Worm (Caenorhabditis elegans) whole organism, L3 larva: Measurements from ENCODE around the gene sto-5.

Source experiments
- R02D3.7 ChIP-seq: fragments of 150-350 bp; optimal IDR thresholded peaks from 2 replicates; lab custom pipeline; 2014; ENCODE audit warnings: missing biosample characterization, missing genetic modification characterization
- ama-1 ChIP-seq: fragments of 150-350 bp; optimal IDR thresholded peaks from 2 replicates; lab custom pipeline; 2018
- ceh-16 ChIP-seq: sonication (generic microtip); optimal IDR thresholded peaks from 2 replicates; lab custom pipeline; 2017; ENCODE audit warnings: missing biosample characterization, missing genetic modification characterization
- ceh-28 ChIP-seq: fragments of 150-350 bp; optimal IDR thresholded peaks from 2 replicates; lab custom pipeline; 2014; ENCODE audit warnings: missing biosample characterization, missing genetic modification reagents, missing genetic modification characterization
- ceh-82 ChIP-seq: fragments of 150-350 bp; optimal IDR thresholded peaks from 2 replicates; lab custom pipeline; 2014; ENCODE audit warnings: missing biosample characterization, missing genetic modification characterization
- daf-12 ChIP-seq: fragments of 150-350 bp; optimal IDR thresholded peaks from 2 replicates; lab custom pipeline; 2014; ENCODE audit warnings: missing biosample characterization, missing genetic modification reagents, missing genetic modification characterization
- egl-27 ChIP-seq: sonication (generic microtip); optimal IDR thresholded peaks from 4 replicates; lab custom pipeline; 2017; ENCODE audit warnings: missing biosample characterization, missing genetic modification reagents, missing genetic modification characterization
- egl-5 ChIP-seq: fragments of 150-350 bp; optimal IDR thresholded peaks from 2 replicates; lab custom pipeline; 2017; ENCODE audit warnings: missing biosample characterization, missing genetic modification reagents, missing genetic modification characterization, inconsistent platforms
- elt-2 ChIP-seq: sonication (generic microtip); optimal IDR thresholded peaks from 2 replicates; lab custom pipeline; 2016; ENCODE audit warnings: missing genetic modification reagents, mild to moderate bottlenecking, missing genetic modification characterization, missing compliant biosample characterization
- fkh-10 ChIP-seq: sonication (generic microtip); optimal IDR thresholded peaks from 2 replicates; lab custom pipeline; 2017; ENCODE audit warnings: missing biosample characterization, missing genetic modification reagents, missing genetic modification characterization
- fkh-2 ChIP-seq: fragments of 150-350 bp; optimal IDR thresholded peaks from 2 replicates; lab custom pipeline; 2014; ENCODE audit warnings: missing biosample characterization, missing genetic modification reagents, missing genetic modification characterization
- fos-1 ChIP-seq: fragments of 150-350 bp; optimal IDR thresholded peaks from 2 replicates; lab custom pipeline; 2014; ENCODE audit warnings: missing biosample characterization, missing genetic modification characterization
- hmg-11 ChIP-seq: sonication (generic microtip); optimal IDR thresholded peaks from 2 replicates; lab custom pipeline; 2016; ENCODE audit warnings: missing genetic modification characterization, missing compliant biosample characterization
- lin-15B ChIP-seq: fragments of 150-350 bp; optimal IDR thresholded peaks from 2 replicates; lab custom pipeline; 2014; ENCODE audit warnings: missing biosample characterization, missing genetic modification characterization
- lin-39 ChIP-seq: fragments of 150-350 bp; optimal IDR thresholded peaks from 2 replicates; lab custom pipeline; 2018; ENCODE audit warnings: missing biosample characterization, missing genetic modification reagents, missing genetic modification characterization
- lsy-12 ChIP-seq: sonication (generic microtip); optimal IDR thresholded peaks from 2 replicates; lab custom pipeline; 2016; ENCODE audit warnings: mild to moderate bottlenecking, missing genetic modification characterization, missing compliant biosample characterization
- mdl-1 ChIP-seq: fragments of 150-350 bp; optimal IDR thresholded peaks from 2 replicates; lab custom pipeline; 2014; ENCODE audit warnings: missing biosample characterization, missing genetic modification characterization
- mml-1 ChIP-seq: fragments of 150-350 bp; sonication (generic microtip); optimal IDR thresholded peaks from 3 replicates; lab custom pipeline; 2014; ENCODE audit warnings: missing biosample characterization, missing genetic modification characterization
- nfya-1 ChIP-seq: sonication (generic microtip); optimal IDR thresholded peaks from 2 replicates; lab custom pipeline; 2017; ENCODE audit warnings: missing genetic modification characterization, mild to moderate bottlenecking, missing compliant biosample characterization, antibody characterized with exemption, moderate library complexity; ENCODE audit not compliant: insufficient read depth
- nhr-11 ChIP-seq: fragments of 150-350 bp; optimal IDR thresholded peaks from 2 replicates; lab custom pipeline; 2014; ENCODE audit warnings: missing biosample characterization, missing genetic modification characterization
- nhr-23 ChIP-seq: fragments of 150-350 bp; optimal IDR thresholded peaks from 2 replicates; lab custom pipeline; 2014; ENCODE audit warnings: missing biosample characterization, missing genetic modification reagents, missing genetic modification characterization
- nhr-237 ChIP-seq: fragments of 150-350 bp; optimal IDR thresholded peaks from 2 replicates; lab custom pipeline; 2014; ENCODE audit warnings: missing biosample characterization, missing genetic modification characterization
- nhr-25 ChIP-seq: sonication (generic microtip); optimal IDR thresholded peaks from 2 replicates; lab custom pipeline; 2017; ENCODE audit warnings: missing biosample characterization, missing genetic modification characterization
- nhr-28 ChIP-seq: fragments of 150-350 bp; optimal IDR thresholded peaks from 2 replicates; lab custom pipeline; 2014; ENCODE audit warnings: missing biosample characterization, missing genetic modification characterization
- nhr-43 ChIP-seq: sonication (generic microtip); optimal IDR thresholded peaks from 2 replicates; lab custom pipeline; 2016; ENCODE audit warnings: mild to moderate bottlenecking, missing genetic modification characterization, missing compliant biosample characterization; ENCODE audit not compliant: poor library complexity, severe bottlenecking
- nhr-67 ChIP-seq: fragments of 150-350 bp; optimal IDR thresholded peaks from 2 replicates; lab custom pipeline; 2014; ENCODE audit warnings: missing biosample characterization, missing genetic modification characterization
- nhr-76 ChIP-seq: fragments of 150-350 bp; sonication (generic microtip); optimal IDR thresholded peaks from 5 replicates; lab custom pipeline; 2014; ENCODE audit warnings: missing biosample characterization, missing genetic modification characterization
- pha-4 ChIP-seq: fragments of 150-350 bp; optimal IDR thresholded peaks from 2 replicates; lab custom pipeline; 2014; ENCODE audit warnings: missing biosample characterization, missing genetic modification reagents, missing genetic modification characterization
- pqm-1 ChIP-seq: fragments of 150-350 bp; optimal IDR thresholded peaks from 2 replicates; lab custom pipeline; 2017; ENCODE audit warnings: missing biosample characterization, missing genetic modification characterization, inconsistent platforms
- snpc-4 ChIP-seq: fragments of 150-350 bp; optimal IDR thresholded peaks from 2 replicates; lab custom pipeline; 2014; ENCODE audit warnings: missing biosample characterization, missing genetic modification characterization
- ztf-11 ChIP-seq: fragments of 150-350 bp; optimal IDR thresholded peaks from 2 replicates; lab custom pipeline; 2014; ENCODE audit warnings: missing biosample characterization, missing genetic modification characterization
- ztf-4 ChIP-seq: fragments of 150-350 bp; optimal IDR thresholded peaks from 2 replicates; lab custom pipeline; 2014; ENCODE audit warnings: missing biosample characterization, missing genetic modification characterization

The sto-5 gene

ce11 chrX:16808526-16808925 is 16.7 kb downstream of the sto-5 start:
- TF ChIP-seq ceh-16 (tag; lab: Kevin White, UChicago) = no peak
- TF ChIP-seq pqm-1 (tag; lab: Kevin White, UChicago) = no peak
- no peak for TF ChIP-seq nhr-25 (tag; lab: Kevin White, UChicago)
- no peak for TF ChIP-seq mml-1 (tag; lab: Kevin White, UChicago)
- no peak for TF ChIP-seq fkh-2 (tag; lab: Kevin White, UChicago)
- no peak for TF ChIP-seq mdl-1 (tag; lab: Kevin White, UChicago)
- no peak for TF ChIP-seq snpc-4 (tag; lab: Kevin White, UChicago)
- no peak for TF ChIP-seq egl-5 (tag; lab: Kevin White, UChicago)
- no peak for TF ChIP-seq ceh-82 (tag; lab: Kevin White, UChicago)
- no peak for TF ChIP-seq fos-1 (tag; lab: Kevin White, UChicago)
- TF ChIP-seq nhr-237 (tag; lab: Kevin White, UChicago) = no peak
- TF ChIP-seq lin-39 (tag; lab: Kevin White, UChicago) = no peak
- TF ChIP-seq ceh-28 (tag; lab: Kevin White, UChicago) = no peak
- no peak for TF ChIP-seq nfya-1 (tag; lab: Kevin White, UChicago)
- TF ChIP-seq nhr-28 (tag; lab: Kevin White, UChicago) = no peak
- TF ChIP-seq nhr-11 = no peak
- no peak for TF ChIP-seq fkh-10
- no peak for TF ChIP-seq ztf-11
- TF ChIP-seq R02D3.7 (tag; lab: Kevin White, UChicago) = no peak

- TF ChIP-seq ztf-4 (tag; lab: Kevin White, UChicago) (no peak), fos-1 (tag; lab: Kevin White, UChicago) (no peak), nhr-25 (tag; lab: Kevin White, UChicago) (no peak), pqm-1 (tag; lab: Kevin White, UChicago) (no peak)
These were observed 18.2 kb downstream of the sto-5 start, which contains the start of gene mec-4 for ce11 chrX:16807015-16807414. Gene mec-4 (minus strand): TSS chrX:16807115.

ce11 chrX:16803545-16803944 is 21.7 kb downstream of the sto-5 start:
- TF ChIP-seq ama-1 = peak; percentile 7
- no peak for TF ChIP-seq nhr-67 (tag; lab: Kevin White, UChicago)
- no peak for TF ChIP-seq ztf-4 (tag; lab: Kevin White, UChicago)
- peak; percentile 5 for TF ChIP-seq elt-2 (tag; lab: Kevin White, UChicago)

- peak; percentile 58 for TF ChIP-seq nhr-25 (tag; lab: Kevin White, UChicago)
- peak; percentile 22 for TF ChIP-seq lin-15B (tag; lab: Kevin White, UChicago)
- TF ChIP-seq nhr-237 (tag; lab: Kevin White, UChicago) = no peak
- TF ChIP-seq lsy-12 (tag; lab: Kevin White, UChicago) = peak; percentile 10
- TF ChIP-seq pha-4 = peak; percentile 88
- TF ChIP-seq elt-2 (tag; lab: Kevin White, UChicago) = peak; percentile 1
- peak; percentile 76 for TF ChIP-seq lin-39 (tag; lab: Kevin White, UChicago)
- TF ChIP-seq snpc-4 (tag; lab: Kevin White, UChicago) = peak; percentile 39
- peak; percentile 84 for TF ChIP-seq ama-1
- no peak for TF ChIP-seq egl-27 (tag; lab: Kevin White, UChicago)
- peak; percentile 13 for TF ChIP-seq nhr-23
- peak; percentile 30 for TF ChIP-seq fkh-10
- TF ChIP-seq daf-12 (tag; lab: Kevin White, UChicago) = no peak
- no peak for TF ChIP-seq nhr-28 (tag; lab: Kevin White, UChicago)
- no peak for TF ChIP-seq nhr-76 (tag; lab: Kevin White, UChicago)
- peak; percentile 25 for TF ChIP-seq nhr-43
- TF ChIP-seq nfya-1 (tag; lab: Kevin White, UChicago) = peak; percentile 79
- TF ChIP-seq hmg-11 (tag; lab: Kevin White, UChicago) = peak; percentile 89
- TF ChIP-seq pqm-1 (tag; lab: Kevin White, UChicago) = peak; percentile 28
- TF ChIP-seq ztf-4 (tag; lab: Kevin White, UChicago) = no peak
These were observed 26.1 kb downstream of the sto-5 start for ce11 chrX:16799065-16799663.

- peak; percentile 39 for TF ChIP-seq ama-1
- TF ChIP-seq nhr-28 (tag; lab: Kevin White, UChicago) = no peak
- peak; percentile 14 for TF ChIP-seq elt-2 (tag; lab: Kevin White, UChicago)
These were observed 26.6 kb downstream of the sto-5 start for ce11 chrX:16798621-16799020.
